Fruit fly (Drosophila melanogaster) whole organism: ENCODE results near the gene CG13992.

Experiments
- CG8478 ChIP-seq: fragments of >200 bp; optimal IDR thresholded peaks from 2 replicates; lab custom pipeline; 2018; ENCODE audit warnings: inconsistent platforms
- Dll ChIP-seq: fragments of >200 bp; optimal IDR thresholded peaks from 2 replicates; lab custom pipeline; 2017
- EcR ChIP-seq, 2 experiments: fragments of >200 bp; optimal IDR thresholded peaks; 2 replicates each; lab custom pipeline; 2017; ENCODE audit warnings: missing biosample characterization in 2 of 2, missing genetic modification characterization in 2 of 2, missing genetic modification reagents in 2 of 2
- pan ChIP-seq: fragments of >200 bp; optimal IDR thresholded peaks from 2 replicates; lab custom pipeline; 2017
- psq ChIP-seq: fragments of >200 bp; optimal IDR thresholded peaks from 2 replicates; lab custom pipeline; 2017
- usp ChIP-seq: fragments of >200 bp; optimal IDR thresholded peaks from 2 replicates; lab custom pipeline; 2017; ENCODE audit warnings: missing biosample characterization, missing genetic modification characterization, mixed read lengths

Gene CG13992

dm6 chr2L:5988115-5989092 is 20.9 kb upstream of the CG13992 start:
- TF ChIP-seq pan (lab: Kevin White, UChicago) (no peak), CG8478 (lab: Kevin White, UChicago) (no peak), Dll (lab: Kevin White, UChicago) (no peak), EcR (GFP tag; optimal IDR thresholded peaks at IDR 0.05; lab: Kevin White, UChicago) (no peak), psq (lab: Kevin White, UChicago) (no peak), usp (GFP tag; lab: Kevin White, UChicago) (no peak)

DNA sequence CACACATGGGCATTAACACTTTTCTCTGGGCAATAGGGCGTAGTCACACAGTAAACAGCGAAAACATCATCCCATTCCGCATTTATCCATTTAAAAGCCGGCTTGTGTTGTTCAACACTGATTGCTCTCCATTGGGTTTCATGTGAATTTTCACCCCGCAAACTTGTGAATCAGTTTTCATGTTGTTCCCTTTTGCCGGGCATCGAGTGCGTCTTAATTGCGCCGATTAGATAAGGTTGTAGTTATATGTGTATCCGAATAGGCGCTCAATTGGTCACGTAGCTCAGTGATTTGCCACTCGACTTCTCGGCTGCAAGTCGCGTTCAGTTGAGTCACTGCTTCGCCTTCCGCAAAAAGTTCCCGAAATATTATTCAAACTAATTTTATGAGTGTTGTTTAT is 19.4 kb upstream of the CG13992 start:
- no peak for TF ChIP-seq CG8478 (lab: Kevin White, UChicago)
- TF ChIP-seq EcR (GFP tag; optimal IDR thresholded peaks at IDR 0.05; lab: Kevin White, UChicago), result no peak
- TF ChIP-seq psq (lab: Kevin White, UChicago), result no peak
- TF ChIP-seq usp (GFP tag; lab: Kevin White, UChicago), result no peak
- no peak for TF ChIP-seq Dll (lab: Kevin White, UChicago)
- no peak for TF ChIP-seq pan (lab: Kevin White, UChicago)

- TF ChIP-seq psq (lab: Kevin White, UChicago), result no peak
- TF ChIP-seq usp (GFP tag; lab: Kevin White, UChicago), result no peak
- TF ChIP-seq Dll (lab: Kevin White, UChicago), result no peak
- no peak for TF ChIP-seq pan (lab: Kevin White, UChicago)
- no peak for TF ChIP-seq EcR (GFP tag; optimal IDR thresholded peaks at IDR 0.05; lab: Kevin White, UChicago)
- TF ChIP-seq CG8478 (lab: Kevin White, UChicago), result no peak
These were observed 18.5 kb upstream of the CG13992 start, which contains the start of gene ifc for dm6 chr2L:5986094-5986493. Gene ifc (plus strand): TSS chr2L:5986348.

- no peak for TF ChIP-seq psq (lab: Kevin White, UChicago)
- TF ChIP-seq usp (GFP tag; lab: Kevin White, UChicago), result no peak
- no peak for TF ChIP-seq CG8478 (lab: Kevin White, UChicago)
- no peak for TF ChIP-seq Dll (lab: Kevin White, UChicago)
- no peak for TF ChIP-seq EcR (GFP tag; optimal IDR thresholded peaks at IDR 0.05; lab: Kevin White, UChicago)
- no peak for TF ChIP-seq pan (lab: Kevin White, UChicago)
These were observed 15.7 kb upstream of the CG13992 start for dm6 chr2L:5983236-5983635.

- TF ChIP-seq pan (lab: Kevin White, UChicago), result no peak
- TF ChIP-seq EcR (GFP tag; optimal IDR thresholded peaks at IDR 0.05; lab: Kevin White, UChicago), result no peak
- TF ChIP-seq CG8478 (lab: Kevin White, UChicago), result peak; percentile 72
- peak; percentile 69 for TF ChIP-seq Dll (lab: Kevin White, UChicago)
These were observed 14.9 kb upstream of the CG13992 start for dm6 chr2L:5982334-5982987.

DNA sequence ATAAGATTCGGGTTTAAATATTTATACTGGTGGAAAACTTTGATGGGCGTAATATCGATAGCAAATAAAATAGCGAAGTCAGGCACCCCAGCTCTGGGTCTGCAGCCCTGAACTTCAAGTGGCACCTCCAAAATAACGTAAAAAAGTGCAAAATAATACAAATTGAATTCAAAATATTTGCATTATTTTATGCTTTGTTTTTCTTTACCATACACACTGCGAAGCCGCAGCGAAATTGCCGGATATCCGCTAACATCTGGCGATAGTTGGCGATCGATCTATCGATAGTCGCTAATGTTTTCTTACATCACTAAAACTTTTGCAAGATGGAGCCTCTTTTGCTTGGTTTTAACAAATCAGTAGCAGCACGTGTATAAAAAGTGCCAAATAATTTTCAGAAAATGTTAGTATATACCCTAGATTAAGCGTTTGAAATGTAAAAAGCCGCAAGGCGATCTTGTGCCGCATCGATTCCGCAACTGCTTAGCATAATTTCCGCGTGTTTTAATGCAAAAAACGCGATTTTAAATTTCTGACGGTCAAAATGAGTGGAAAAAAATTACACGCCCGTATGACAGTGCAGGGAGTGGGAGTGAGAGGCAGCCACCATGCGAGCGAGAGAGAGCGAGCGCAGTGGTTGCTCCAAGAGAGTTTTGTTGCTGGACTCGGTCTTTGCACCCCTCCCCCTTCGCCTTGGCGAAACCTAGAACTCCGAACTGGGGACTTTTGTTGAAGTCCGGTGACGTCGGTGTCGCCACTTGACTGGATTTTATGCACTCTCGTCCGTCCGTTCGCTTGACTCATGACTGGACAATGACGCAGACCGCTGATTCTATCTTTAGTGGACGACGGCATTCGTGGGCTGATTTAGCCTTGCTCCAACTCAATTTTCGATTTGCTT is 14.1 kb upstream of the CG13992 start, which contains the start of gene eIF4A:
Gene eIF4A, plus strand, starts transcription at position 332 of the 901 bp plus-strand sequence.
- TF ChIP-seq Dll (lab: Kevin White, UChicago), result peak; percentile 72
- TF ChIP-seq pan (lab: Kevin White, UChicago), result no peak

- TF ChIP-seq usp (GFP tag; lab: Kevin White, UChicago), result no peak
- TF ChIP-seq psq (lab: Kevin White, UChicago), result no peak
- no peak for TF ChIP-seq Dll (lab: Kevin White, UChicago)
- TF ChIP-seq EcR (GFP tag; optimal IDR thresholded peaks at IDR 0.05; lab: Kevin White, UChicago), result no peak
- TF ChIP-seq pan (lab: Kevin White, UChicago), result no peak
- TF ChIP-seq CG8478 (lab: Kevin White, UChicago), result no peak
These were observed 13.4 kb upstream of the CG13992 start, which contains the start of gene chic for dm6 chr2L:5980862-5981432. Gene chic (minus strand): TSS chr2L:5981018.

- peak; percentile 94 for TF ChIP-seq Dll (lab: Kevin White, UChicago)
- TF ChIP-seq pan (lab: Kevin White, UChicago), result no peak
- peak; percentile 77 for TF ChIP-seq CG8478 (lab: Kevin White, UChicago)
- TF ChIP-seq psq (lab: Kevin White, UChicago), result no peak
- peak in 1 of 2 experiments; percentile 15 for TF ChIP-seq EcR (GFP tag; optimal IDR thresholded peaks at IDR 0.05; lab: Kevin White, UChicago)
- TF ChIP-seq usp (GFP tag; lab: Kevin White, UChicago), result no peak
These were observed 12.7 kb upstream of the CG13992 start for dm6 chr2L:5979957-5980861.

- TF ChIP-seq Dll (lab: Kevin White, UChicago), result no peak
- no peak for TF ChIP-seq usp (GFP tag; lab: Kevin White, UChicago)
- TF ChIP-seq pan (lab: Kevin White, UChicago), result no peak
- no peak for TF ChIP-seq psq (lab: Kevin White, UChicago)
- no peak for TF ChIP-seq EcR (GFP tag; optimal IDR thresholded peaks at IDR 0.05; lab: Kevin White, UChicago)
- no peak for TF ChIP-seq CG8478 (lab: Kevin White, UChicago)
These were observed 11.5 kb upstream of the CG13992 start for dm6 chr2L:5979055-5979399.
